Worm (Caenorhabditis elegans) whole organism, mixed stage, embryonic: ENCODE data around the gene F09C6.16.

Experiments
- lin-13 ChIP-seq: fragments of 150-350 bp; optimal IDR thresholded peaks from 2 replicates; lab custom pipeline; 2014; ENCODE audit warnings: missing biosample characterization, missing genetic modification characterization
- mep-1 ChIP-seq: fragments of 150-350 bp; optimal IDR thresholded peaks from 2 replicates; lab custom pipeline; 2017; ENCODE audit warnings: missing biosample characterization, missing genetic modification reagents, missing genetic modification characterization, inconsistent platforms
- nhr-76 ChIP-seq: sonication (generic microtip); optimal IDR thresholded peaks from 2 replicates; lab custom pipeline; 2017; ENCODE audit warnings: missing biosample characterization, missing genetic modification characterization
- tbx-8 ChIP-seq: fragments of 200-800 bp; sonication (Bioruptor generic); optimal IDR thresholded peaks from 2 replicates; lab custom pipeline; 2018; ENCODE audit warnings: mild to moderate bottlenecking, missing genetic modification characterization, moderate library complexity, missing compliant biosample characterization
- unc-39 ChIP-seq: fragments of 150-350 bp; optimal IDR thresholded peaks from 2 replicates; lab custom pipeline; 2014; ENCODE audit warnings: missing biosample characterization, missing genetic modification characterization

ce11 chrV:16899355-16899754, 10.4 kb downstream of the F09C6.16 start, which contains the start of gene fbxa-45:
- TF ChIP-seq nhr-76 (tag; lab: Kevin White, UChicago), result no peak
- no peak for TF ChIP-seq lin-13 (tag; lab: Kevin White, UChicago)
- TF ChIP-seq tbx-8, result no peak
- TF ChIP-seq unc-39 (tag; lab: Kevin White, UChicago), result no peak
- no peak for TF ChIP-seq mep-1 (tag; lab: Kevin White, UChicago)
